Fruit fly (Drosophila melanogaster) whole organism, embryonic: ENCODE measurements around the gene Ent3.

Source experiments
- ATbp ChIP-seq: fragments of 200-800 bp; sonication (Bioruptor generic); optimal IDR thresholded peaks from 2 replicates; lab custom pipeline; 2017; ENCODE audit warnings: missing biosample characterization, mild to moderate bottlenecking, missing genetic modification characterization, missing genetic modification reagents
- CG10366 ChIP-seq: fragments of 200-800 bp; sonication (Bioruptor generic); IDR thresholded peaks from 2 replicates; pipeline ENCODE4 v1.3.6; 2022; ENCODE audit warnings: missing biosample characterization, missing genetic modification characterization
- CG10543 ChIP-seq: fragments of 200-800 bp; sonication (Bioruptor generic); optimal IDR thresholded peaks from 3 replicates; lab custom pipeline; 2017; ENCODE audit warnings: missing biosample characterization, mild to moderate bottlenecking, missing genetic modification characterization, moderate library complexity
- CG10959 ChIP-seq: fragments of 200-800 bp; sonication (Bioruptor generic); IDR thresholded peaks from 2 replicates; pipeline ENCODE4 v1.3.6; 2022; ENCODE audit warnings: missing biosample characterization, missing genetic modification characterization
- CG12769 ChIP-seq: fragments of 200-800 bp; sonication (Bioruptor generic); optimal IDR thresholded peaks from 2 replicates; lab custom pipeline; 2019; ENCODE audit warnings: missing biosample characterization, mild to moderate bottlenecking, missing genetic modification characterization, moderate library complexity
- CG14441 ChIP-seq: fragments of 200-800 bp; sonication (Bioruptor generic); IDR thresholded peaks from 2 replicates; pipeline ENCODE4 v1.3.6; 2022; ENCODE audit warnings: missing biosample characterization, missing genetic modification characterization
- CG14667 ChIP-seq: fragments of 200-800 bp; sonication (Bioruptor generic); IDR thresholded peaks from 2 replicates; pipeline ENCODE4 v1.3.6; 2022; ENCODE audit warnings: missing biosample characterization, missing genetic modification characterization
- CG1602 ChIP-seq: fragments of 200-800 bp; sonication (Bioruptor generic); optimal IDR thresholded peaks from 3 replicates; lab custom pipeline; 2016; ENCODE audit warnings: missing biosample characterization, missing genetic modification characterization
- CG16815 ChIP-seq: fragments of 200-800 bp; sonication (Bioruptor generic); optimal IDR thresholded peaks from 3 replicates; lab custom pipeline; 2017; ENCODE audit warnings: missing biosample characterization, mild to moderate bottlenecking, missing genetic modification characterization
- CG32532 ChIP-seq: fragments of 200-800 bp; sonication (Bioruptor generic); IDR thresholded peaks from 2 replicates; pipeline ENCODE4 v1.3.6; 2022; ENCODE audit warnings: missing biosample characterization, missing genetic modification characterization
- CG33213 ChIP-seq: fragments of 200-800 bp; sonication (Bioruptor generic); optimal IDR thresholded peaks from 3 replicates; lab custom pipeline; 2016; ENCODE audit warnings: missing biosample characterization, missing genetic modification characterization
- CG3726 ChIP-seq: fragments of 200-800 bp; sonication (Bioruptor generic); IDR thresholded peaks from 3 replicates; pipeline ENCODE4, ENCODE4 v1.3.6; 2022; ENCODE audit warnings: missing biosample characterization, missing genetic modification characterization
- CG3838 ChIP-seq: fragments of 200-800 bp; sonication (Bioruptor generic); optimal IDR thresholded peaks from 3 replicates; lab custom pipeline; 2016; ENCODE audit warnings: missing biosample characterization, missing genetic modification characterization
- CG4328 ChIP-seq: fragments of 200-800 bp; sonication (Bioruptor generic); optimal IDR thresholded peaks from 3 replicates; lab custom pipeline; 2017; ENCODE audit warnings: missing biosample characterization, missing genetic modification reagents, missing genetic modification characterization
- CG4424 ChIP-seq: fragments of 200-800 bp; sonication (Bioruptor generic); optimal IDR thresholded peaks from 3 replicates; lab custom pipeline; 2016; ENCODE audit warnings: missing biosample characterization, missing genetic modification characterization
- CG4854 ChIP-seq: fragments of 200-800 bp; sonication (Bioruptor generic); optimal IDR thresholded peaks from 2 replicates; lab custom pipeline; 2016; ENCODE audit warnings: missing biosample characterization, missing genetic modification characterization, inconsistent platforms
- CG7745 ChIP-seq: fragments of 200-800 bp; sonication (Bioruptor generic); optimal IDR thresholded peaks from 2 replicates; lab custom pipeline; 2018; ENCODE audit warnings: missing biosample characterization, mild to moderate bottlenecking, missing genetic modification characterization, moderate library complexity
- CG7963 ChIP-seq: fragments of 200-800 bp; sonication (Bioruptor generic); IDR thresholded peaks from 3 replicates; pipeline ENCODE4 v1.3.6; 2022; ENCODE audit warnings: missing biosample characterization, missing genetic modification characterization; ENCODE audit not compliant: partially characterized antibody
- CkIIα-i1 ChIP-seq: fragments of 200-800 bp; sonication (Bioruptor generic); IDR thresholded peaks from 2 replicates; pipeline ENCODE4 v1.3.6; 2022; ENCODE audit warnings: missing biosample characterization, missing genetic modification characterization
- Dp ChIP-seq: fragments of 200-800 bp; sonication (Bioruptor generic); optimal IDR thresholded peaks from 2 replicates; lab custom pipeline; 2018; ENCODE audit warnings: missing biosample characterization, mild to moderate bottlenecking, missing genetic modification characterization, moderate library complexity
- Drgx ChIP-seq: fragments of 200-800 bp; sonication (Bioruptor generic); IDR thresholded peaks from 2 replicates; pipeline ENCODE4 v1.3.6; 2022; ENCODE audit warnings: missing biosample characterization, missing genetic modification characterization
- Fer3 ChIP-seq: fragments of 200-800 bp; sonication (Bioruptor generic); optimal IDR thresholded peaks from 2 replicates; lab custom pipeline; 2018; ENCODE audit warnings: missing biosample characterization, mild to moderate bottlenecking, missing genetic modification characterization, moderate library complexity
- HLH4C ChIP-seq: fragments of 200-800 bp; sonication (Bioruptor generic); IDR thresholded peaks from 3 replicates; pipeline ENCODE4 v1.3.6; 2022; ENCODE audit warnings: missing biosample characterization, missing genetic modification characterization; ENCODE audit not compliant: partially characterized antibody
- Hmr ChIP-seq: fragments of 200-800 bp; sonication (Bioruptor generic); optimal IDR thresholded peaks from 3 replicates; lab custom pipeline; 2017; ENCODE audit warnings: mild to moderate bottlenecking, missing biosample characterization, missing genetic modification reagents, missing genetic modification characterization
- Jarid2 ChIP-seq: fragments of 200-800 bp; sonication (Bioruptor generic); optimal IDR thresholded peaks from 3 replicates; lab custom pipeline; 2017; ENCODE audit warnings: mild to moderate bottlenecking, missing biosample characterization, missing genetic modification reagents, missing genetic modification characterization
- Kr ChIP-seq: fragments of 200-800 bp; sonication (Bioruptor generic); optimal IDR thresholded peaks from 2 replicates; lab custom pipeline; 2017; ENCODE audit warnings: missing biosample characterization, mild to moderate bottlenecking, missing genetic modification characterization
- MESR4 ChIP-seq: fragments of 200-800 bp; sonication (Bioruptor generic); optimal IDR thresholded peaks from 2 replicates; lab custom pipeline; 2018; ENCODE audit warnings: missing biosample characterization, mild to moderate bottlenecking, missing genetic modification characterization, moderate library complexity
- Mad ChIP-seq: fragments of 200-800 bp; sonication (Bioruptor generic); optimal IDR thresholded peaks from 2 replicates; lab custom pipeline; 2016; ENCODE audit warnings: missing biosample characterization, missing genetic modification characterization
- Meics ChIP-seq: fragments of 200-800 bp; sonication (Bioruptor generic); optimal IDR thresholded peaks from 2 replicates; lab custom pipeline; 2017; ENCODE audit warnings: missing biosample characterization, mild to moderate bottlenecking, missing genetic modification characterization
- Myb ChIP-seq: fragments of 200-800 bp; sonication (Bioruptor generic); optimal IDR thresholded peaks from 2 replicates; lab custom pipeline; 2016; ENCODE audit warnings: missing biosample characterization, missing genetic modification characterization
- NK7.1 ChIP-seq: fragments of 200-800 bp; sonication (Bioruptor generic); optimal IDR thresholded peaks from 3 replicates; lab custom pipeline; 2016; ENCODE audit warnings: missing biosample characterization, missing genetic modification characterization
- PHDP ChIP-seq: fragments of 200-800 bp; sonication (Bioruptor generic); optimal IDR thresholded peaks from 3 replicates; lab custom pipeline; 2018; ENCODE audit warnings: missing biosample characterization, mild to moderate bottlenecking, missing genetic modification characterization, moderate library complexity
- Side ChIP-seq: fragments of 200-800 bp; sonication (Bioruptor generic); optimal IDR thresholded peaks from 2 replicates; lab custom pipeline; 2016; ENCODE audit warnings: missing biosample characterization, missing genetic modification characterization
- aop ChIP-seq: fragments of 200-800 bp; sonication (Bioruptor generic); IDR thresholded peaks from 2 replicates; pipeline ENCODE4 v1.3.6; 2022; ENCODE audit warnings: missing biosample characterization, missing genetic modification characterization
- bigmax ChIP-seq: fragments of 200-800 bp; sonication (Bioruptor generic); optimal IDR thresholded peaks from 2 replicates; lab custom pipeline; 2018; ENCODE audit warnings: missing biosample characterization, mild to moderate bottlenecking, missing genetic modification characterization
- chm ChIP-seq: fragments of 200-800 bp; sonication (Bioruptor generic); IDR thresholded peaks from 2 replicates; pipeline ENCODE4 v1.3.6; 2022; ENCODE audit warnings: missing biosample characterization, missing genetic modification characterization
- dmrt99B ChIP-seq: fragments of 200-800 bp; sonication (Bioruptor generic); optimal IDR thresholded peaks from 2 replicates; lab custom pipeline; 2018; ENCODE audit warnings: missing biosample characterization, mild to moderate bottlenecking, missing genetic modification characterization, moderate library complexity
- fd96Cb ChIP-seq: fragments of 200-800 bp; sonication (Bioruptor generic); optimal IDR thresholded peaks from 2 replicates; lab custom pipeline; 2018; ENCODE audit warnings: missing biosample characterization, mild to moderate bottlenecking, missing genetic modification characterization, moderate library complexity
- gcm2 ChIP-seq: fragments of 200-800 bp; sonication (Bioruptor generic); optimal IDR thresholded peaks from 2 replicates; lab custom pipeline; 2016; ENCODE audit warnings: missing biosample characterization, missing genetic modification characterization
- grn ChIP-seq: fragments of 200-800 bp; sonication (Bioruptor generic); optimal IDR thresholded peaks from 3 replicates; lab custom pipeline; 2017; ENCODE audit warnings: missing biosample characterization, missing genetic modification characterization
- lov ChIP-seq, 2 experiments: fragments of 200-800 bp in 1 of 2; fragments of >200 bp in 1 of 2; sonication (Bioruptor generic) in 1 of 2; IDR thresholded peaks in 1 of 2; optimal IDR thresholded peaks in 1 of 2; 2 replicates in 1 of 2; 3 replicates in 1 of 2; pipeline versions ENCODE4 v1.3.6 to Lab custom; 2017 to 2022; ENCODE audit warnings: missing biosample characterization in 1 of 2, missing genetic modification characterization in 1 of 2
- odd ChIP-seq: fragments of 200-800 bp; sonication (Bioruptor generic); optimal IDR thresholded peaks from 2 replicates; lab custom pipeline; 2017; ENCODE audit warnings: missing biosample characterization, mild to moderate bottlenecking, missing genetic modification characterization
- pb ChIP-seq: fragments of 200-800 bp; sonication (Bioruptor generic); optimal IDR thresholded peaks from 3 replicates; lab custom pipeline; 2016; ENCODE audit warnings: missing biosample characterization, missing genetic modification characterization
- pho ChIP-seq: fragments of 200-800 bp; sonication (Bioruptor generic); optimal IDR thresholded peaks from 2 replicates; lab custom pipeline; 2016; ENCODE audit warnings: missing biosample characterization, missing genetic modification characterization
- scrt ChIP-seq: fragments of 200-800 bp; sonication (Bioruptor generic); optimal IDR thresholded peaks from 2 replicates; lab custom pipeline; 2018; ENCODE audit warnings: missing biosample characterization, mild to moderate bottlenecking, missing genetic modification characterization, moderate library complexity
- sim ChIP-seq: fragments of 200-800 bp; sonication (Bioruptor generic); IDR thresholded peaks from 2 replicates; pipeline ENCODE4 v1.3.6; 2022; ENCODE audit warnings: missing biosample characterization, missing genetic modification characterization
- sima ChIP-seq: fragments of 200-800 bp; sonication (Bioruptor generic); optimal IDR thresholded peaks from 2 replicates; lab custom pipeline; 2016; ENCODE audit warnings: missing biosample characterization, missing genetic modification characterization
- stwl ChIP-seq: fragments of 200-800 bp; sonication (Bioruptor generic); optimal IDR thresholded peaks from 3 replicates; lab custom pipeline; 2018; ENCODE audit warnings: missing biosample characterization, mild to moderate bottlenecking, missing genetic modification characterization, moderate library complexity

Gene Ent3

dm6 chr3L:12843056-12843799 lies 10.2 kb upstream of the Ent3 start, which contains the start of gene nebu (continued):
- TF ChIP-seq CG12769 (tag; lab: Kevin White, UChicago) (peak; percentile 98), CG3726 (GFP tag; lab: Robert Waterston, UW) (no peak; the same call in 2 of the 3 replicates), CG4424 (peak; percentile 84), CG1602 (GFP tag; lab: Kevin White, UChicago) (peak; percentile 91), fd96Cb (tag; lab: Kevin White, UChicago) (peak; percentile 93), HLH4C (GFP tag; lab: Robert Waterston, UW) (no peak), scrt (GFP tag; lab: Kevin White, UChicago) (peak; percentile 95), Fer3 (tag; lab: Kevin White, UChicago) (peak; percentile 97), CG14441 (GFP tag; lab: Robert Waterston, UW) (peak; percentile 97), sim (peak; percentile 87), Mad (GFP tag; lab: Kevin White, UChicago) (peak; percentile 90), stwl (tag; lab: Kevin White, UChicago) (no peak), pb (GFP tag; lab: Kevin White, UChicago) (peak; percentile 91), ATbp (GFP tag; lab: Kevin White, UChicago) (peak; percentile 90), CG7745 (no peak), CG3838 (peak; percentile 88), CG16815 (GFP tag; lab: Kevin White, UChicago) (peak; percentile 92), Drgx (peak; percentile 97), CkIIα-i1 (GFP tag; lab: Robert Waterston, UW) (peak; percentile 88; the same call in 1 of the 2 replicates), Side (GFP tag; lab: Kevin White, UChicago) (peak; percentile 97), CG4328 (GFP tag; lab: Kevin White, UChicago) (peak; percentile 84), odd (GFP tag; lab: Kevin White, UChicago) (peak; percentile 91), lov (optimal IDR thresholded peaks at IDR 0.05; lab: Kevin White, UChicago) (no peak), lov (GFP tag; IDR thresholded peaks at IDR 0.05; lab: Robert Waterston, UW) (peak; percentile 88), Dp (GFP tag; lab: Kevin White, UChicago) (no peak), aop (GFP tag; lab: Robert Waterston, UW) (0 out of 2 replicates have a peak, but pooled peaks have one; percentile 72), pho (GFP tag; lab: Kevin White, UChicago) (peak; percentile 99), sima (peak; percentile 89), Hmr (GFP tag; lab: Kevin White, UChicago) (peak; percentile 99), bigmax (GFP tag; lab: Kevin White, UChicago) (peak; percentile 22), CG14667 (GFP tag; lab: Robert Waterston, UW) (no peak; the same call in 1 of the 2 replicates), PHDP (peak; percentile 97), CG32532 (GFP tag; lab: Robert Waterston, UW) (peak; percentile 99), chm (GFP tag; lab: Robert Waterston, UW) (peak; percentile 95; the same call in 1 of the 2 replicates), Kr (GFP tag; lab: Kevin White, UChicago) (no peak), CG10543 (GFP tag; lab: Kevin White, UChicago) (peak; percentile 94), MESR4 (GFP tag; lab: Kevin White, UChicago) (peak; percentile 56), CG4854 (GFP tag; lab: Kevin White, UChicago) (peak; percentile 94), CG33213 (GFP tag; lab: Kevin White, UChicago) (peak; percentile 96), NK7.1 (peak; percentile 95), gcm2 (GFP tag; lab: Kevin White, UChicago) (peak; percentile 93), Myb (GFP tag; lab: Kevin White, UChicago) (peak; percentile 89), CG10959 (peak; percentile 84), Meics (peak; percentile 98), dmrt99B (tag; lab: Kevin White, UChicago) (peak; percentile 96), Jarid2 (GFP tag; lab: Kevin White, UChicago) (peak; percentile 81), CG7963 (no peak), grn (GFP tag; lab: Kevin White, UChicago) (no peak), CG10366 (peak; percentile 95)
